Fruit fly (Drosophila melanogaster) whole organism, embryonic: ENCODE measurements around the gene Tyler.

Experiments used
- Aef1 ChIP-seq: fragments of 200-800 bp; sonication (Bioruptor generic); IDR thresholded peaks from 3 replicates; pipeline ENCODE4 v1.3.6; 2022; ENCODE audit warnings: missing biosample characterization, missing genetic modification characterization
- Antp ChIP-seq: fragments of 200-800 bp; sonication (Bioruptor generic); optimal IDR thresholded peaks from 3 replicates; lab custom pipeline; 2016; ENCODE audit warnings: missing biosample characterization, missing genetic modification characterization
- CG1024 ChIP-seq: fragments of 200-800 bp; sonication (Bioruptor generic); IDR thresholded peaks from 2 replicates; pipeline ENCODE4 v1.3.6; 2022; ENCODE audit warnings: missing biosample characterization, missing genetic modification characterization
- CG10431 ChIP-seq: fragments of 200-800 bp; sonication (Bioruptor generic); optimal IDR thresholded peaks from 3 replicates; lab custom pipeline; 2018; ENCODE audit warnings: missing biosample characterization, mild to moderate bottlenecking, missing genetic modification characterization
- CG10959 ChIP-seq: fragments of 200-800 bp; sonication (Bioruptor generic); IDR thresholded peaks from 2 replicates; pipeline ENCODE4 v1.3.6; 2022; ENCODE audit warnings: missing biosample characterization, missing genetic modification characterization
- CG17385 ChIP-seq: fragments of 200-800 bp; sonication (Bioruptor generic); optimal IDR thresholded peaks from 3 replicates; lab custom pipeline; 2018; ENCODE audit warnings: missing biosample characterization, mild to moderate bottlenecking, missing genetic modification characterization
- CG18619 ChIP-seq: fragments of 200-800 bp; sonication (Bioruptor generic); optimal IDR thresholded peaks from 3 replicates; lab custom pipeline; 2017; ENCODE audit warnings: missing biosample characterization, mild to moderate bottlenecking, missing genetic modification characterization
- CG30431 ChIP-seq: fragments of 200-800 bp; sonication (Bioruptor generic); optimal IDR thresholded peaks from 2 replicates; lab custom pipeline; 2017; ENCODE audit warnings: missing biosample characterization, missing genetic modification characterization
- CG34224 ChIP-seq: fragments of 200-800 bp; sonication (Bioruptor generic); IDR thresholded peaks from 3 replicates; pipeline ENCODE4 v1.3.6; 2022; ENCODE audit warnings: missing biosample characterization, missing genetic modification characterization; ENCODE audit not compliant: partially characterized antibody
- CG34422 ChIP-seq: fragments of 200-800 bp; sonication (Bioruptor generic); IDR thresholded peaks from 3 replicates; pipeline ENCODE4 v1.3.6; 2022; ENCODE audit warnings: missing biosample characterization, missing genetic modification characterization
- CG5245 ChIP-seq: fragments of 200-800 bp; sonication (Bioruptor generic); optimal IDR thresholded peaks from 3 replicates; lab custom pipeline; 2016; ENCODE audit warnings: missing biosample characterization, missing genetic modification characterization
- CG7928 ChIP-seq: fragments of 200-800 bp; sonication (Bioruptor generic); optimal IDR thresholded peaks from 2 replicates; lab custom pipeline; 2017; ENCODE audit warnings: missing biosample characterization, mild to moderate bottlenecking, missing genetic modification characterization
- CG8478 ChIP-seq: fragments of >200 bp; optimal IDR thresholded peaks from 2 replicates; lab custom pipeline; 2018
- CG8765 ChIP-seq: fragments of 200-800 bp; sonication (Bioruptor generic); IDR thresholded peaks from 2 replicates; pipeline ENCODE4 v1.3.6; 2022; ENCODE audit warnings: missing biosample characterization, missing genetic modification characterization
- CG9215 ChIP-seq: fragments of 200-800 bp; sonication (Bioruptor generic); IDR thresholded peaks from 2 replicates; pipeline ENCODE4 v1.3.6; 2022; ENCODE audit warnings: missing biosample characterization, missing genetic modification characterization
- Camta ChIP-seq: fragments of 200-800 bp; sonication (Bioruptor generic); optimal IDR thresholded peaks from 2 replicates; lab custom pipeline; 2016; ENCODE audit warnings: missing biosample characterization, missing genetic modification characterization
- Drgx ChIP-seq: fragments of 200-800 bp; sonication (Bioruptor generic); IDR thresholded peaks from 2 replicates; pipeline ENCODE4 v1.3.6; 2022; ENCODE audit warnings: missing biosample characterization, missing genetic modification characterization
- ERR ChIP-seq: fragments of 200-800 bp; sonication (Bioruptor generic); optimal IDR thresholded peaks from 2 replicates; lab custom pipeline; 2016; ENCODE audit warnings: missing biosample characterization, missing genetic modification characterization
- Elba2 ChIP-seq: fragments of 200-800 bp; sonication (Bioruptor generic); optimal IDR thresholded peaks from 3 replicates; lab custom pipeline; 2016; ENCODE audit warnings: missing biosample characterization, missing genetic modification characterization
- Fer1 ChIP-seq: fragments of 200-800 bp; sonication (Bioruptor generic); optimal IDR thresholded peaks from 2 replicates; lab custom pipeline; 2017; ENCODE audit warnings: missing biosample characterization, mild to moderate bottlenecking, missing genetic modification characterization
- HLH3B ChIP-seq: fragments of 200-800 bp; sonication (Bioruptor generic); IDR thresholded peaks from 2 replicates; pipeline ENCODE4 v1.3.6; 2022; ENCODE audit warnings: missing biosample characterization, missing genetic modification characterization
- HLH4C ChIP-seq: fragments of 200-800 bp; sonication (Bioruptor generic); IDR thresholded peaks from 3 replicates; pipeline ENCODE4 v1.3.6; 2022; ENCODE audit warnings: missing biosample characterization, missing genetic modification characterization; ENCODE audit not compliant: partially characterized antibody
- Jarid2 ChIP-seq: fragments of 200-800 bp; sonication (Bioruptor generic); optimal IDR thresholded peaks from 3 replicates; lab custom pipeline; 2017; ENCODE audit warnings: mild to moderate bottlenecking, missing biosample characterization, missing genetic modification reagents, missing genetic modification characterization
- MBD-R2 ChIP-seq: fragments of 200-800 bp; sonication (Bioruptor generic); IDR thresholded peaks from 2 replicates; pipeline ENCODE4 v1.3.6; 2022; ENCODE audit warnings: missing biosample characterization, missing genetic modification characterization
- MESR4 ChIP-seq: fragments of 200-800 bp; sonication (Bioruptor generic); optimal IDR thresholded peaks from 2 replicates; lab custom pipeline; 2018; ENCODE audit warnings: missing biosample characterization, mild to moderate bottlenecking, missing genetic modification characterization, moderate library complexity
- MTF-1 ChIP-seq: fragments of 200-800 bp; sonication (Bioruptor generic); optimal IDR thresholded peaks from 2 replicates; lab custom pipeline; 2018; ENCODE audit warnings: missing biosample characterization, mild to moderate bottlenecking, missing genetic modification characterization, borderline replicate concordance
- Max ChIP-seq: fragments of 200-800 bp; sonication (Bioruptor generic); optimal IDR thresholded peaks from 2 replicates; lab custom pipeline; 2016; ENCODE audit warnings: missing biosample characterization, mild to moderate bottlenecking, missing genetic modification characterization
- Myb ChIP-seq: fragments of 200-800 bp; sonication (Bioruptor generic); optimal IDR thresholded peaks from 2 replicates; lab custom pipeline; 2016; ENCODE audit warnings: missing biosample characterization, missing genetic modification characterization
- Opbp ChIP-seq: fragments of 200-800 bp; sonication (Bioruptor generic); IDR thresholded peaks from 3 replicates; pipeline ENCODE4 v1.3.6; 2022; ENCODE audit warnings: missing biosample characterization, missing genetic modification characterization; ENCODE audit not compliant: partially characterized antibody
- Scr ChIP-seq: fragments of 200-800 bp; sonication (Bioruptor generic); IDR thresholded peaks from 2 replicates; pipeline ENCODE4 v1.3.6; 2022; ENCODE audit warnings: missing biosample characterization, missing genetic modification characterization; ENCODE audit not compliant: partially characterized antibody
- Tbp ChIP-seq: fragments of >200 bp; optimal IDR thresholded peaks from 2 replicates; lab custom pipeline; 2018; ENCODE audit warnings: missing biosample characterization, missing genetic modification characterization
- YL-1 ChIP-seq: fragments of 200-800 bp; sonication (Bioruptor generic); optimal IDR thresholded peaks from 3 replicates; lab custom pipeline; 2017; ENCODE audit warnings: missing biosample characterization, mild to moderate bottlenecking, missing genetic modification characterization
- bowl ChIP-seq: fragments of 200-800 bp; sonication (Bioruptor generic); IDR thresholded peaks from 2 replicates; pipeline ENCODE4 v1.3.6; 2022; ENCODE audit warnings: missing biosample characterization, missing genetic modification characterization
- br ChIP-seq: fragments of >200 bp; optimal IDR thresholded peaks from 2 replicates; lab custom pipeline; 2017
- ci ChIP-seq: fragments of 200-800 bp; sonication (Bioruptor generic); IDR thresholded peaks from 3 replicates; pipeline ENCODE4 v1.3.6; 2022; ENCODE audit warnings: missing biosample characterization, missing genetic modification characterization
- crc ChIP-seq: fragments of 200-800 bp; sonication (Bioruptor generic); optimal IDR thresholded peaks from 2 replicates; lab custom pipeline; 2016; ENCODE audit warnings: missing biosample characterization, missing genetic modification characterization
- crol ChIP-seq: fragments of 200-800 bp; sonication (Bioruptor generic); IDR thresholded peaks from 2 replicates; pipeline ENCODE4 v1.3.6; 2022; ENCODE audit warnings: missing biosample characterization, missing genetic modification characterization
- da ChIP-seq: fragments of 200-800 bp; sonication (Bioruptor generic); optimal IDR thresholded peaks from 2 replicates; lab custom pipeline; 2016; ENCODE audit warnings: missing biosample characterization, missing genetic modification characterization
- emc ChIP-seq: fragments of 200-800 bp; sonication (Bioruptor generic); optimal IDR thresholded peaks from 2 replicates; lab custom pipeline; 2016; ENCODE audit warnings: missing biosample characterization, missing genetic modification characterization
- ewg ChIP-seq: fragments of 200-800 bp; sonication (Bioruptor generic); optimal IDR thresholded peaks from 3 replicates; lab custom pipeline; 2017; ENCODE audit warnings: mild to moderate bottlenecking, missing biosample characterization, missing genetic modification reagents, missing genetic modification characterization
- exex ChIP-seq: fragments of 200-800 bp; sonication (Bioruptor generic); optimal IDR thresholded peaks from 4 replicates; lab custom pipeline; 2018; ENCODE audit warnings: missing biosample characterization, mild to moderate bottlenecking, missing genetic modification characterization, moderate library complexity
- fd64A ChIP-seq: fragments of 200-800 bp; sonication (Bioruptor generic); optimal IDR thresholded peaks from 3 replicates; lab custom pipeline; 2018; ENCODE audit warnings: missing biosample characterization, mild to moderate bottlenecking, missing genetic modification characterization
- ftz-f1 ChIP-seq: fragments of 200-800 bp; sonication (Bioruptor generic); optimal IDR thresholded peaks from 2 replicates; lab custom pipeline; 2016; ENCODE audit warnings: missing biosample characterization, missing genetic modification characterization
- ham ChIP-seq: fragments of 200-800 bp; sonication (Bioruptor generic); IDR thresholded peaks from 2 replicates; pipeline ENCODE4 v1.3.6; 2022; ENCODE audit warnings: missing biosample characterization, missing genetic modification characterization
- hb ChIP-seq: fragments of 200-800 bp; sonication (Bioruptor generic); IDR thresholded peaks from 3 replicates; pipeline ENCODE4 v1.3.6; 2022; ENCODE audit warnings: missing biosample characterization, missing genetic modification characterization; ENCODE audit not compliant: partially characterized antibody
- kah ChIP-seq: fragments of 200-800 bp; sonication (Bioruptor generic); optimal IDR thresholded peaks from 2 replicates; lab custom pipeline; 2018; ENCODE audit warnings: missing biosample characterization, mild to moderate bottlenecking, missing genetic modification characterization
- lilli ChIP-seq: fragments of 200-800 bp; sonication (Bioruptor generic); optimal IDR thresholded peaks from 3 replicates; lab custom pipeline; 2016; ENCODE audit warnings: missing biosample characterization, missing genetic modification characterization
- p53 ChIP-seq: fragments of 200-800 bp; sonication (Bioruptor generic); optimal IDR thresholded peaks from 2 replicates; lab custom pipeline; 2016; ENCODE audit warnings: missing biosample characterization, missing genetic modification characterization
- pzg ChIP-seq: fragments of 200-800 bp; sonication (Bioruptor generic); optimal IDR thresholded peaks from 3 replicates; lab custom pipeline; 2018; ENCODE audit warnings: missing biosample characterization, mild to moderate bottlenecking, missing genetic modification characterization, moderate library complexity
- tio ChIP-seq: fragments of 200-800 bp; sonication (Bioruptor generic); optimal IDR thresholded peaks from 2 replicates; lab custom pipeline; 2017; ENCODE audit warnings: missing biosample characterization, missing genetic modification characterization, inconsistent platforms
- vvl ChIP-seq: fragments of 200-800 bp; sonication (Bioruptor generic); IDR thresholded peaks from 2 replicates; pipeline ENCODE4 v1.3.6; 2022; ENCODE audit warnings: missing biosample characterization, missing genetic modification characterization
- wor ChIP-seq: fragments of 200-800 bp; sonication (Bioruptor generic); IDR thresholded peaks from 2 replicates; pipeline ENCODE4 v1.3.6; 2022; ENCODE audit warnings: missing biosample characterization, missing genetic modification characterization

Gene Tyler

DNA sequence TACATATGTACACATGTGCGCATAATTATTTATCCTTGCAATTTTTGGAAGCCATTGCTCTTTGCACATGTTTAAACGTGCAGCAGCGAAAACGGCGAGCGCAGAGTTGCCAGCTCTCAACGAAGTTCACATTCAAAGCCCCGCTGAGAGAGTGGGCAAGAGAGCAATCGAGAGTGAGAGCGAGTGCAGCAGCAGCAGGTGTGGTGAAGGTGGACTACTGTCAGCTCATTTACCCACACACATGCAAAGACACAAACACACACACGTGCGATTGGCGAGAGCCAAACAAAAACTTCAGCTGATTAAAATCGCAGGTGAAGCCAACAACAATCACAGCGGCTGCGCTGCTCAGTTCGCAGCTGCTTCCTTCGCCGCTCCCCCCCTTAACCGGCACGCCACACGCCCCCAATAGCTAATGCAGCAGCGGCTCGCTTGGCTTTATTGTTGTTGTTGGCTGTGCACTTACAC is 20.1 kb downstream of the Tyler start (continued):
- TF ChIP-seq MTF-1 (GFP tag; lab: Kevin White, UChicago) (peak; percentile 95), ewg (GFP tag; lab: Kevin White, UChicago) (peak; percentile 47), ERR (no peak), vvl (GFP tag; lab: Robert Waterston, UW) (peak; percentile 38; the same call in 1 of the 2 replicates), HLH3B (GFP tag; lab: Robert Waterston, UW) (no peak), HLH4C (0 out of 3 replicates have a peak, but pooled peaks have one; percentile 44), ftz-f1 (GFP tag; lab: Kevin White, UChicago) (peak; percentile 25), tio (GFP tag; lab: Kevin White, UChicago) (no peak), CG10431 (GFP tag; lab: Kevin White, UChicago) (no peak), br (lab: Kevin White, UChicago) (no peak), MBD-R2 (GFP tag; lab: Robert Waterston, UW) (no peak), ham (no peak), Antp (GFP tag; lab: Kevin White, UChicago) (no peak), bowl (GFP tag; lab: Robert Waterston, UW) (no peak; the same call in 1 of the 2 replicates), kah (peak; percentile 39), Tbp (GFP tag; lab: Kevin White, UChicago) (no peak), CG34224 (GFP tag; lab: Robert Waterston, UW) (peak; percentile 56; the same call in 2 of the 3 replicates), p53 (GFP tag; lab: Kevin White, UChicago) (peak; percentile 98), Myb (GFP tag; lab: Kevin White, UChicago) (no peak), CG5245 (GFP tag; lab: Kevin White, UChicago) (no peak), crol (GFP tag; lab: Robert Waterston, UW) (peak; percentile 91), CG1024 (no peak), CG10959 (GFP tag; lab: Robert Waterston, UW) (no peak), CG8765 (no peak), crc (GFP tag; lab: Kevin White, UChicago) (no peak), Opbp (peak; percentile 31; the same call in 1 of the 3 replicates), Camta (no peak), CG34422 (GFP tag; lab: Robert Waterston, UW) (peak; percentile 75; the same call in 1 of the 3 replicates), exex (tag; lab: Kevin White, UChicago) (no peak), CG8478 (lab: Kevin White, UChicago) (peak; percentile 53), hb (no peak), da (no peak), Jarid2 (GFP tag; lab: Kevin White, UChicago) (no peak), ci (GFP tag; lab: Robert Waterston, UW) (peak; percentile 70; the same call in 2 of the 3 replicates), MESR4 (GFP tag; lab: Kevin White, UChicago) (peak; percentile 13), YL-1 (GFP tag; lab: Kevin White, UChicago) (peak; percentile 44), CG7928 (no peak), CG17385 (GFP tag; lab: Kevin White, UChicago) (peak; percentile 29), fd64A (GFP tag; lab: Kevin White, UChicago) (no peak), Max (GFP tag; lab: Kevin White, UChicago) (no peak), wor (GFP tag; lab: Robert Waterston, UW) (no peak), Drgx (GFP tag; lab: Robert Waterston, UW) (peak; percentile 41; the same call in 1 of the 2 replicates), CG18619 (GFP tag; lab: Kevin White, UChicago) (no peak), lilli (GFP tag; lab: Kevin White, UChicago) (no peak), Scr (GFP tag; lab: Robert Waterston, UW) (peak; percentile 14; the same call in 1 of the 2 replicates), Fer1 (GFP tag; lab: Kevin White, UChicago) (peak; percentile 12), pzg (GFP tag; lab: Kevin White, UChicago) (no peak), CG30431 (no peak), emc (GFP tag; lab: Kevin White, UChicago) (no peak), Aef1 (GFP tag; lab: Robert Waterston, UW) (peak; percentile 67), Elba2 (peak; percentile 3), CG9215 (GFP tag; lab: Robert Waterston, UW) (peak; percentile 78)
